Worm (Caenorhabditis elegans) whole organism, early embryonic: Measurements from ENCODE around the gene dmsr-11.

Source experiments
- B0310.2 ChIP-seq: sonication (generic microtip); optimal IDR thresholded peaks from 2 replicates; lab custom pipeline; 2016; ENCODE audit warnings: mild to moderate bottlenecking, missing genetic modification characterization, missing compliant biosample characterization
- F13C5.2 ChIP-seq: sonication (generic microtip); optimal IDR thresholded peaks from 2 replicates; lab custom pipeline; 2017; ENCODE audit warnings: mild to moderate bottlenecking, missing genetic modification characterization, inconsistent platforms, missing compliant biosample characterization
- ama-1 ChIP-seq: fragments of 150-350 bp; optimal IDR thresholded peaks from 2 replicates; lab custom pipeline; 2014
- ceh-13 ChIP-seq: fragments of 200-800 bp; sonication (Bioruptor generic); optimal IDR thresholded peaks from 2 replicates; lab custom pipeline; 2018; ENCODE audit warnings: mild to moderate bottlenecking, missing genetic modification characterization, missing compliant biosample characterization
- ceh-36 ChIP-seq: sonication (generic microtip); optimal IDR thresholded peaks from 2 replicates; lab custom pipeline; 2016; ENCODE audit warnings: missing genetic modification characterization, inconsistent platforms, missing compliant biosample characterization
- ets-7 ChIP-seq: sonication (generic microtip); optimal IDR thresholded peaks from 2 replicates; lab custom pipeline; 2016; ENCODE audit warnings: missing genotype, missing genetic modification characterization, missing compliant biosample characterization
- hmg-4 ChIP-seq: fragments of 200-800 bp; sonication (Bioruptor generic); optimal IDR thresholded peaks from 2 replicates; lab custom pipeline; 2018; ENCODE audit warnings: mild to moderate bottlenecking, missing genetic modification characterization, missing compliant biosample characterization
- hnd-1 ChIP-seq: sonication (generic microtip); optimal IDR thresholded peaks from 2 replicates; lab custom pipeline; 2016; ENCODE audit warnings: missing genetic modification characterization, missing compliant biosample characterization
- scrt-1 ChIP-seq: fragments of 200-800 bp; sonication (Bioruptor generic); IDR thresholded peaks from 2 replicates; pipeline ENCODE4 v1.3.6; 2022; ENCODE audit warnings: missing genetic modification characterization, missing compliant biosample characterization
- tbx-11 ChIP-seq: fragments of 200-800 bp; sonication (Bioruptor generic); IDR thresholded peaks from 2 replicates; pipeline ENCODE4 v1.3.6; 2022; ENCODE audit warnings: missing genetic modification characterization, missing compliant biosample characterization

DNA sequence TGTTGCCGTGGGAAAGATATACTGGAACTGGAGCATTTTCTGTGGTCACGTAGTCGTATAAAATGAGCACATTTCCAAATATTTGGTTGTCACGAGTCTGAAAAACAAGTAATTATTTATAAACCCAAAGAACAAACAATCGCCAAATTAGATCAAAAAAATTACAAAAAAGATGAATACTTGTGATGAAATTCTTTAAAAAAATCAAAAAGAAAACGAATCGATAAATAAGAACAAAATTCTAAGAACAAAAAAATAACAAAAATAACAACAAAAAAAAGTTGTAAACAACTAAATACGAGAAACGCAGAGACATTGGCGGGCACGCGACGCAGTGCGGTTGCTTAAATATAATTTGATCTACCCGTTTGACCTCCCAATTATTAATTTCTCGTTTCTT, 30.2 kb downstream of the dmsr-11 start, which contains the start of gene ZC404.16:
- TF ChIP-seq tbx-11 (GFP tag; lab: Robert Waterston, UW) (no peak), hnd-1 (tag; lab: Kevin White, UChicago) (no peak), F13C5.2 (tag; lab: Kevin White, UChicago) (no peak), scrt-1 (no peak), ama-1 (lab: Kevin White, UChicago) (no peak), hmg-4 (no peak), B0310.2 (tag; lab: Kevin White, UChicago) (no peak), ceh-36 (tag; lab: Kevin White, UChicago) (no peak), ets-7 (no peak), ceh-13 (GFP tag; lab: Kevin White, UChicago) (no peak)
